Fruit fly (Drosophila melanogaster) whole organism, embryonic: ENCODE data around the gene Rtc1.

Source experiments
- CG10979 ChIP-seq: fragments of 200-800 bp; sonication (Bioruptor generic); optimal IDR thresholded peaks from 2 replicates; lab custom pipeline; 2018; ENCODE audit warnings: missing biosample characterization, mild to moderate bottlenecking, missing genetic modification characterization, moderate library complexity
- CG1529 ChIP-seq: fragments of 200-800 bp; sonication (Bioruptor generic); optimal IDR thresholded peaks from 3 replicates; lab custom pipeline; 2018; ENCODE audit warnings: missing biosample characterization, missing genetic modification characterization
- CG15514 ChIP-seq: fragments of 200-800 bp; sonication (Bioruptor generic); optimal IDR thresholded peaks from 3 replicates; lab custom pipeline; 2017; ENCODE audit warnings: missing biosample characterization, missing genetic modification characterization, mild to moderate bottlenecking, moderate library complexity, missing genetic modification reagents
- CG1602 ChIP-seq: fragments of 200-800 bp; sonication (Bioruptor generic); optimal IDR thresholded peaks from 3 replicates; lab custom pipeline; 2016; ENCODE audit warnings: missing biosample characterization, missing genetic modification characterization
- CG1603 ChIP-seq: fragments of 200-800 bp; sonication (Bioruptor generic); optimal IDR thresholded peaks from 2 replicates; lab custom pipeline; 2019; ENCODE audit warnings: missing biosample characterization, mild to moderate bottlenecking, missing genetic modification characterization, moderate library complexity
- CG17359 ChIP-seq: fragments of 200-800 bp; sonication (Bioruptor generic); optimal IDR thresholded peaks from 3 replicates; lab custom pipeline; 2018; ENCODE audit warnings: missing biosample characterization, mild to moderate bottlenecking, missing genetic modification characterization, moderate library complexity
- CG2199 ChIP-seq: fragments of 200-800 bp; sonication (Bioruptor generic); IDR thresholded peaks from 3 replicates; pipeline ENCODE4 v1.3.6; 2022; ENCODE audit warnings: missing biosample characterization, missing genetic modification characterization
- CG2875 ChIP-seq: fragments of 200-800 bp; sonication (Bioruptor generic); optimal IDR thresholded peaks from 2 replicates; lab custom pipeline; 2017; ENCODE audit warnings: missing biosample characterization, mild to moderate bottlenecking, missing genetic modification characterization, missing genetic modification reagents
- CG32532 ChIP-seq: fragments of 200-800 bp; sonication (Bioruptor generic); IDR thresholded peaks from 2 replicates; pipeline ENCODE4 v1.3.6; 2022; ENCODE audit warnings: missing biosample characterization, missing genetic modification characterization
- CG43689 ChIP-seq: fragments of 200-800 bp; sonication (Bioruptor generic); IDR thresholded peaks from 2 replicates; pipeline ENCODE4 v1.3.6; 2022; ENCODE audit warnings: missing biosample characterization, missing genetic modification characterization
- CG4854 ChIP-seq: fragments of 200-800 bp; sonication (Bioruptor generic); optimal IDR thresholded peaks from 2 replicates; lab custom pipeline; 2016; ENCODE audit warnings: missing biosample characterization, missing genetic modification characterization, inconsistent platforms
- CG5245 ChIP-seq: fragments of 200-800 bp; sonication (Bioruptor generic); optimal IDR thresholded peaks from 3 replicates; lab custom pipeline; 2016; ENCODE audit warnings: missing biosample characterization, missing genetic modification characterization
- CG6175 ChIP-seq: fragments of 200-800 bp; sonication (Bioruptor generic); IDR thresholded peaks from 3 replicates; pipeline ENCODE4 v1.3.6; 2022; ENCODE audit warnings: missing biosample characterization, missing genetic modification characterization
- CG6683 ChIP-seq: fragments of 200-800 bp; sonication (Bioruptor generic); optimal IDR thresholded peaks from 2 replicates; lab custom pipeline; 2017; ENCODE audit warnings: missing biosample characterization, mild to moderate bottlenecking, missing genetic modification characterization, missing genetic modification reagents
- CG7745 ChIP-seq: fragments of 200-800 bp; sonication (Bioruptor generic); optimal IDR thresholded peaks from 2 replicates; lab custom pipeline; 2018; ENCODE audit warnings: missing biosample characterization, mild to moderate bottlenecking, missing genetic modification characterization, moderate library complexity
- CG8281 ChIP-seq: fragments of 200-800 bp; sonication (Bioruptor generic); optimal IDR thresholded peaks from 2 replicates; lab custom pipeline; 2018; ENCODE audit warnings: missing biosample characterization, mild to moderate bottlenecking, missing genetic modification characterization, moderate library complexity
- CG8388 ChIP-seq: fragments of 200-800 bp; sonication (Bioruptor generic); optimal IDR thresholded peaks from 2 replicates; lab custom pipeline; 2019; ENCODE audit warnings: missing biosample characterization, mild to moderate bottlenecking, missing genetic modification characterization, moderate library complexity
- CG9609 ChIP-seq: fragments of 200-800 bp; sonication (Bioruptor generic); optimal IDR thresholded peaks from 3 replicates; lab custom pipeline; 2016; ENCODE audit warnings: missing biosample characterization, missing genetic modification characterization
- CG9876 ChIP-seq: fragments of 200-800 bp; sonication (Bioruptor generic); optimal IDR thresholded peaks from 2 replicates; lab custom pipeline; 2016; ENCODE audit warnings: missing biosample characterization, missing genetic modification characterization
- Dbx ChIP-seq: fragments of 200-800 bp; sonication (Bioruptor generic); IDR thresholded peaks from 3 replicates; pipeline ENCODE4 v1.3.6; 2022; ENCODE audit warnings: missing biosample characterization, missing genetic modification characterization
- Deaf1 ChIP-seq: fragments of 200-800 bp; optimal IDR thresholded peaks from 3 replicates; lab custom pipeline; 2019; ENCODE audit warnings: missing biosample characterization, mild to moderate bottlenecking, missing genetic modification characterization, moderate library complexity
- Dip3 ChIP-seq: fragments of 200-800 bp; sonication (Bioruptor generic); optimal IDR thresholded peaks from 3 replicates; lab custom pipeline; 2016; ENCODE audit warnings: missing biosample characterization, missing genetic modification characterization
- Fer1 ChIP-seq: fragments of 200-800 bp; sonication (Bioruptor generic); optimal IDR thresholded peaks from 2 replicates; lab custom pipeline; 2017; ENCODE audit warnings: missing biosample characterization, mild to moderate bottlenecking, missing genetic modification characterization
- HLH54F ChIP-seq: fragments of 200-800 bp; sonication (Bioruptor generic); optimal IDR thresholded peaks from 3 replicates; lab custom pipeline; 2016; ENCODE audit warnings: missing biosample characterization, missing genetic modification characterization
- HLHmδ ChIP-seq: fragments of 200-800 bp; sonication (Bioruptor generic); optimal IDR thresholded peaks from 2 replicates; lab custom pipeline; 2018; ENCODE audit warnings: missing biosample characterization, mild to moderate bottlenecking, missing genetic modification characterization, moderate library complexity
- NK7.1 ChIP-seq: fragments of 200-800 bp; sonication (Bioruptor generic); optimal IDR thresholded peaks from 3 replicates; lab custom pipeline; 2016; ENCODE audit warnings: missing biosample characterization, missing genetic modification characterization
- Oaz ChIP-seq: fragments of 200-800 bp; sonication (Bioruptor generic); IDR thresholded peaks from 2 replicates; pipeline ENCODE4 v1.3.6; 2022; ENCODE audit warnings: missing biosample characterization, missing genetic modification characterization
- Pdp1 ChIP-seq, 2 experiments: fragments of 200-800 bp; sonication (Bioruptor generic); optimal IDR thresholded peaks; 3 replicates each; lab custom pipeline; 2016; ENCODE audit warnings: missing biosample characterization in 2 of 2, missing genetic modification characterization in 2 of 2, mild to moderate bottlenecking in 1 of 2, moderate library complexity in 1 of 2
- Six4 ChIP-seq: fragments of 200-800 bp; sonication (Bioruptor generic); optimal IDR thresholded peaks from 2 replicates; lab custom pipeline; 2016; ENCODE audit warnings: missing biosample characterization, missing genetic modification characterization
- Stat92E ChIP-seq, 3 experiments: fragments of >200 bp in 2 of 3; fragments of 200-800 bp in 1 of 3; sonication (Bioruptor generic) in 1 of 3; optimal IDR thresholded peaks; 2 replicates each; lab custom pipeline; 2017 to 2019; ENCODE audit warnings: missing biosample characterization in 3 of 3, missing genetic modification characterization in 3 of 3, mild to moderate bottlenecking in 1 of 3, moderate library complexity in 1 of 3
- abd-A ChIP-seq: fragments of 200-800 bp; sonication (Bioruptor generic); optimal IDR thresholded peaks from 3 replicates; lab custom pipeline; 2019; ENCODE audit warnings: missing biosample characterization, mild to moderate bottlenecking, missing genetic modification characterization, moderate library complexity
- cad ChIP-seq: fragments of >200 bp; optimal IDR thresholded peaks from 2 replicates; lab custom pipeline; 2017; ENCODE audit warnings: missing biosample characterization, missing genetic modification characterization
- ci ChIP-seq: fragments of 200-800 bp; sonication (Bioruptor generic); IDR thresholded peaks from 3 replicates; pipeline ENCODE4 v1.3.6; 2022; ENCODE audit warnings: missing biosample characterization, missing genetic modification characterization
- cwo ChIP-seq: fragments of 200-800 bp; sonication (Bioruptor generic); optimal IDR thresholded peaks from 3 replicates; lab custom pipeline; 2017; ENCODE audit warnings: missing biosample characterization, missing genetic modification characterization, mild to moderate bottlenecking, moderate library complexity, missing genetic modification reagents
- dm ChIP-seq: fragments of 200-800 bp; sonication (Bioruptor generic); optimal IDR thresholded peaks from 3 replicates; lab custom pipeline; 2016; ENCODE audit warnings: missing biosample characterization, missing genetic modification characterization
- fu2 ChIP-seq: fragments of 200-800 bp; sonication (Bioruptor generic); optimal IDR thresholded peaks from 2 replicates; lab custom pipeline; 2016; ENCODE audit warnings: missing biosample characterization, missing genetic modification characterization
- gcm2 ChIP-seq: fragments of 200-800 bp; sonication (Bioruptor generic); optimal IDR thresholded peaks from 2 replicates; lab custom pipeline; 2016; ENCODE audit warnings: missing biosample characterization, missing genetic modification characterization
- gt ChIP-seq: fragments of 200-800 bp; sonication (Bioruptor generic); IDR thresholded peaks from 2 replicates; pipeline ENCODE4 v1.3.6; 2022; ENCODE audit warnings: missing biosample characterization, missing genetic modification characterization
- klu ChIP-seq: fragments of 200-800 bp; sonication (Bioruptor generic); IDR thresholded peaks from 2 replicates; pipeline ENCODE4 v1.3.6; 2022; ENCODE audit warnings: missing biosample characterization, missing genetic modification characterization
- lbe ChIP-seq: fragments of 200-800 bp; sonication (Bioruptor generic); optimal IDR thresholded peaks from 2 replicates; lab custom pipeline; 2016; ENCODE audit warnings: missing biosample characterization, mild to moderate bottlenecking, missing genetic modification characterization
- nerfin-2 ChIP-seq: fragments of 200-800 bp; sonication (Bioruptor generic); IDR thresholded peaks from 2 replicates; pipeline ENCODE4 v1.3.6; 2022; ENCODE audit warnings: missing biosample characterization, missing genetic modification characterization; ENCODE audit not compliant: partially characterized antibody
- onecut ChIP-seq: fragments of 200-800 bp; sonication (Bioruptor generic); IDR thresholded peaks from 2 replicates; pipeline ENCODE4 v1.3.6; 2022; ENCODE audit warnings: missing biosample characterization, missing genetic modification characterization
- org-1 ChIP-seq: fragments of 200-800 bp; sonication (Bioruptor generic); optimal IDR thresholded peaks from 2 replicates; lab custom pipeline; 2017; ENCODE audit warnings: missing biosample characterization, missing genetic modification characterization
- pho ChIP-seq: fragments of 200-800 bp; sonication (Bioruptor generic); optimal IDR thresholded peaks from 2 replicates; lab custom pipeline; 2016; ENCODE audit warnings: missing biosample characterization, missing genetic modification characterization
- shn ChIP-seq: fragments of 200-800 bp; sonication (Bioruptor generic); optimal IDR thresholded peaks from 3 replicates; lab custom pipeline; 2016; ENCODE audit warnings: missing biosample characterization, missing genetic modification characterization
- slou ChIP-seq: fragments of 200-800 bp; sonication (Bioruptor generic); optimal IDR thresholded peaks from 3 replicates; lab custom pipeline; 2016; ENCODE audit warnings: missing biosample characterization, missing genetic modification characterization
- sob ChIP-seq: fragments of 200-800 bp; sonication (Bioruptor generic); IDR thresholded peaks from 2 replicates; pipeline ENCODE4 v1.3.6; 2022; ENCODE audit warnings: missing biosample characterization, missing genetic modification characterization
- stwl ChIP-seq: fragments of 200-800 bp; sonication (Bioruptor generic); optimal IDR thresholded peaks from 3 replicates; lab custom pipeline; 2018; ENCODE audit warnings: missing biosample characterization, mild to moderate bottlenecking, missing genetic modification characterization, moderate library complexity
- sug ChIP-seq: fragments of 200-800 bp; optimal IDR thresholded peaks from 2 replicates; lab custom pipeline; 2019; ENCODE audit warnings: missing biosample characterization, mild to moderate bottlenecking, missing genetic modification characterization, moderate library complexity
- unc-4 ChIP-seq: fragments of 200-800 bp; sonication (Bioruptor generic); IDR thresholded peaks from 2 replicates; pipeline ENCODE4 v1.3.6; 2022; ENCODE audit warnings: missing biosample characterization, missing genetic modification characterization; ENCODE audit not compliant: partially characterized antibody

Gene Rtc1

dm6 chrX:13788973-13789682 is 32.1 kb downstream of the Rtc1 start (continued):
- TF ChIP-seq pho (no peak), CG15514 (peak; percentile 33), CG4854 (no peak), gcm2 (no peak), NK7.1 (GFP tag; lab: Kevin White, UChicago) (peak; percentile 9), Pdp1 (GFP tag; optimal IDR thresholded peaks at IDR 0.05; lab: Kevin White, UChicago) (peak; percentile 9 to 29), CG1602 (GFP tag; lab: Kevin White, UChicago) (no peak), shn (GFP tag; lab: Kevin White, UChicago) (no peak), CG9876 (GFP tag; lab: Kevin White, UChicago) (no peak), CG2875 (GFP tag; lab: Kevin White, UChicago) (no peak), cwo (no peak), HLH54F (GFP tag; lab: Kevin White, UChicago) (no peak), Dip3 (GFP tag; lab: Kevin White, UChicago) (no peak), CG6175 (GFP tag; lab: Robert Waterston, UW) (no peak), CG43689 (GFP tag; lab: Robert Waterston, UW) (no peak), sug (tag; lab: Kevin White, UChicago) (peak; percentile 20), Dbx (GFP tag; lab: Robert Waterston, UW) (peak; percentile 35; the same call in 1 of the 3 replicates), Deaf1 (tag; lab: Kevin White, UChicago) (peak; percentile 22), stwl (tag; lab: Kevin White, UChicago) (no peak), CG2199 (GFP tag; lab: Robert Waterston, UW) (no peak), CG1529 (GFP tag; lab: Kevin White, UChicago) (no peak), CG8388 (GFP tag; lab: Kevin White, UChicago) (peak; percentile 38), CG5245 (GFP tag; lab: Kevin White, UChicago) (no peak), CG1603 (tag; lab: Kevin White, UChicago) (peak; percentile 59), CG32532 (no peak), onecut (GFP tag; lab: Robert Waterston, UW) (no peak; the same call in 1 of the 2 replicates), CG6683 (GFP tag; lab: Kevin White, UChicago) (peak; percentile 14), nerfin-2 (GFP tag; lab: Robert Waterston, UW) (no peak), Six4 (GFP tag; lab: Kevin White, UChicago) (no peak), Stat92E (GFP tag; optimal IDR thresholded peaks at IDR 0.05; lab: Kevin White, UChicago) (no peak), slou (GFP tag; lab: Kevin White, UChicago) (no peak), abd-A (tag; lab: Kevin White, UChicago) (peak; percentile 74), org-1 (GFP tag; lab: Kevin White, UChicago) (peak; percentile 16), lbe (GFP tag; lab: Kevin White, UChicago) (no peak), CG8281 (tag; lab: Kevin White, UChicago) (no peak), sob (GFP tag; lab: Robert Waterston, UW) (no peak), dm (no peak), unc-4 (GFP tag; lab: Robert Waterston, UW) (no peak), CG17359 (tag; lab: Kevin White, UChicago) (peak; percentile 37), cad (no peak), fu2 (GFP tag; lab: Kevin White, UChicago) (no peak), CG10979 (tag; lab: Kevin White, UChicago) (peak; percentile 36), gt (no peak), HLHmδ (GFP tag; lab: Kevin White, UChicago) (no peak), CG7745 (tag; lab: Kevin White, UChicago) (no peak), CG9609 (GFP tag; lab: Kevin White, UChicago) (no peak), klu (GFP tag; lab: Robert Waterston, UW) (no peak), ci (0 out of 3 replicates have a peak, but pooled peaks have one; percentile 20), Oaz (GFP tag; lab: Robert Waterston, UW) (no peak), Fer1 (GFP tag; lab: Kevin White, UChicago) (peak; percentile 55)
